Fruit fly (Drosophila melanogaster) whole organism, embryonic: Measurements from ENCODE around the gene CG44303.
A peak's percentile ranks its signal among the peaks of the same experiment; 100 is the strongest.

Experiments
- Aef1 ChIP-seq: fragments of 200-800 bp; sonication (Bioruptor generic); IDR thresholded peaks from 3 replicates; pipeline ENCODE4 v1.3.6; 2022; ENCODE audit warnings: missing biosample characterization, missing genetic modification characterization
- C15 ChIP-seq: fragments of 200-800 bp; sonication (Bioruptor generic); IDR thresholded peaks from 3 replicates; pipeline ENCODE4 v1.3.6; 2022; ENCODE audit warnings: missing biosample characterization, missing genetic modification characterization
- CG10147 ChIP-seq: fragments of 200-800 bp; sonication (Bioruptor generic); optimal IDR thresholded peaks from 2 replicates; lab custom pipeline; 2019; ENCODE audit warnings: missing biosample characterization, mild to moderate bottlenecking, missing genetic modification characterization, moderate library complexity
- CG11085 ChIP-seq: fragments of 200-800 bp; sonication (Bioruptor generic); IDR thresholded peaks from 2 replicates; pipeline ENCODE4 v1.3.6; 2022; ENCODE audit warnings: missing biosample characterization, missing genetic modification characterization
- CG11093 ChIP-seq: fragments of 200-800 bp; sonication (Bioruptor generic); IDR thresholded peaks from 3 replicates; pipeline ENCODE4 v1.3.6; 2022; ENCODE audit warnings: missing biosample characterization, missing genetic modification characterization
- CG11504 ChIP-seq: fragments of 200-800 bp; sonication (Bioruptor generic); optimal IDR thresholded peaks from 3 replicates; lab custom pipeline; 2019; ENCODE audit warnings: missing biosample characterization, mild to moderate bottlenecking, missing genetic modification characterization, moderate library complexity
- CG12659 ChIP-seq: fragments of 200-800 bp; sonication (Bioruptor generic); optimal IDR thresholded peaks from 3 replicates; lab custom pipeline; 2017; ENCODE audit warnings: mild to moderate bottlenecking, missing biosample characterization, missing genetic modification reagents, missing genetic modification characterization
- CG15514 ChIP-seq: fragments of 200-800 bp; sonication (Bioruptor generic); optimal IDR thresholded peaks from 3 replicates; lab custom pipeline; 2017; ENCODE audit warnings: missing biosample characterization, missing genetic modification characterization, mild to moderate bottlenecking, moderate library complexity, missing genetic modification reagents
- CG1602 ChIP-seq: fragments of 200-800 bp; sonication (Bioruptor generic); optimal IDR thresholded peaks from 3 replicates; lab custom pipeline; 2016; ENCODE audit warnings: missing biosample characterization, missing genetic modification characterization
- CG16779 ChIP-seq: fragments of 200-800 bp; sonication (Bioruptor generic); IDR thresholded peaks from 2 replicates; pipeline ENCODE4 v1.3.6; 2022; ENCODE audit warnings: missing biosample characterization, missing genetic modification characterization
- CG1832 ChIP-seq: fragments of 200-800 bp; sonication (Bioruptor generic); optimal IDR thresholded peaks from 2 replicates; lab custom pipeline; 2017; ENCODE audit warnings: missing biosample characterization, mild to moderate bottlenecking, missing genetic modification characterization, inconsistent platforms
- CG31365 ChIP-seq: fragments of 200-800 bp; sonication (Bioruptor generic); optimal IDR thresholded peaks from 2 replicates; lab custom pipeline; 2018; ENCODE audit warnings: missing biosample characterization, mild to moderate bottlenecking, missing genetic modification characterization
- CG34224 ChIP-seq: fragments of 200-800 bp; sonication (Bioruptor generic); IDR thresholded peaks from 3 replicates; pipeline ENCODE4 v1.3.6; 2022; ENCODE audit warnings: missing biosample characterization, missing genetic modification characterization; ENCODE audit not compliant: partially characterized antibody
- CG4360 ChIP-seq: fragments of 200-800 bp; sonication (Bioruptor generic); IDR thresholded peaks from 2 replicates; pipeline ENCODE4 v1.3.6; 2022; ENCODE audit warnings: missing biosample characterization, missing genetic modification characterization
- CG4404 ChIP-seq: fragments of 200-800 bp; sonication (Bioruptor generic); IDR thresholded peaks from 2 replicates; pipeline ENCODE4 v1.3.6; 2022; ENCODE audit warnings: missing biosample characterization, missing genetic modification characterization
- CG6272 ChIP-seq: fragments of 200-800 bp; sonication (Bioruptor generic); IDR thresholded peaks from 2 replicates; pipeline ENCODE4 v1.3.6; 2022; ENCODE audit warnings: missing biosample characterization, missing genetic modification characterization
- CG8765 ChIP-seq: fragments of 200-800 bp; sonication (Bioruptor generic); IDR thresholded peaks from 2 replicates; pipeline ENCODE4 v1.3.6; 2022; ENCODE audit warnings: missing biosample characterization, missing genetic modification characterization
- CG9932 ChIP-seq: fragments of 200-800 bp; sonication (Bioruptor generic); IDR thresholded peaks from 2 replicates; pipeline ENCODE4 v1.3.6; 2022; ENCODE audit warnings: missing biosample characterization, missing genetic modification characterization
- CoRest ChIP-seq: fragments of 200-800 bp; sonication (Bioruptor generic); optimal IDR thresholded peaks from 3 replicates; lab custom pipeline; 2018; ENCODE audit warnings: missing biosample characterization, mild to moderate bottlenecking, missing genetic modification characterization, moderate library complexity
- Dp ChIP-seq: fragments of 200-800 bp; sonication (Bioruptor generic); optimal IDR thresholded peaks from 2 replicates; lab custom pipeline; 2018; ENCODE audit warnings: missing biosample characterization, mild to moderate bottlenecking, missing genetic modification characterization, moderate library complexity
- Dref ChIP-seq: fragments of 200-800 bp; sonication (Bioruptor generic); IDR thresholded peaks from 2 replicates; pipeline ENCODE4 v1.3.6; 2022; ENCODE audit warnings: missing biosample characterization, missing genetic modification characterization
- Gug ChIP-seq: fragments of 200-800 bp; sonication (Bioruptor generic); IDR thresholded peaks from 4 replicates; pipeline ENCODE4 v1.3.6; 2022; ENCODE audit warnings: missing biosample characterization, missing genetic modification characterization
- Hmr ChIP-seq: fragments of 200-800 bp; sonication (Bioruptor generic); optimal IDR thresholded peaks from 3 replicates; lab custom pipeline; 2017; ENCODE audit warnings: mild to moderate bottlenecking, missing biosample characterization, missing genetic modification reagents, missing genetic modification characterization
- Hr51 ChIP-seq, 2 experiments: fragments of 200-800 bp; sonication (Bioruptor generic); optimal IDR thresholded peaks; 2 replicates in 1 of 2; 3 replicates in 1 of 2; lab custom pipeline; 2016 to 2018; ENCODE audit warnings: missing biosample characterization in 2 of 2, missing genetic modification characterization in 2 of 2, mild to moderate bottlenecking in 1 of 2, moderate library complexity in 1 of 2
- MBD-R2 ChIP-seq: fragments of 200-800 bp; sonication (Bioruptor generic); IDR thresholded peaks from 2 replicates; pipeline ENCODE4 v1.3.6; 2022; ENCODE audit warnings: missing biosample characterization, missing genetic modification characterization
- Max ChIP-seq: fragments of 200-800 bp; sonication (Bioruptor generic); optimal IDR thresholded peaks from 2 replicates; lab custom pipeline; 2016; ENCODE audit warnings: missing biosample characterization, mild to moderate bottlenecking, missing genetic modification characterization
- Myb ChIP-seq: fragments of 200-800 bp; sonication (Bioruptor generic); optimal IDR thresholded peaks from 2 replicates; lab custom pipeline; 2016; ENCODE audit warnings: missing biosample characterization, missing genetic modification characterization
- NC2β ChIP-seq: fragments of 200-800 bp; sonication (Bioruptor generic); optimal IDR thresholded peaks from 2 replicates; lab custom pipeline; 2016; ENCODE audit warnings: missing biosample characterization, missing genetic modification characterization
- NFAT ChIP-seq: fragments of 200-800 bp; sonication (Bioruptor generic); IDR thresholded peaks from 2 replicates; pipeline ENCODE4 v1.3.6; 2022; ENCODE audit warnings: missing biosample characterization, missing genetic modification characterization
- Nf-YB ChIP-seq: fragments of 200-800 bp; sonication (Bioruptor generic); optimal IDR thresholded peaks from 3 replicates; lab custom pipeline; 2019; ENCODE audit warnings: missing biosample characterization, mild to moderate bottlenecking, missing genetic modification characterization, moderate library complexity
- Oli ChIP-seq: fragments of 200-800 bp; sonication (Bioruptor generic); optimal IDR thresholded peaks from 2 replicates; lab custom pipeline; 2018; ENCODE audit warnings: missing biosample characterization, mild to moderate bottlenecking, missing genetic modification characterization, moderate library complexity
- Opbp ChIP-seq: fragments of 200-800 bp; sonication (Bioruptor generic); IDR thresholded peaks from 3 replicates; pipeline ENCODE4 v1.3.6; 2022; ENCODE audit warnings: missing biosample characterization, missing genetic modification characterization; ENCODE audit not compliant: partially characterized antibody
- Pdp1 ChIP-seq, 2 experiments: fragments of 200-800 bp; sonication (Bioruptor generic); optimal IDR thresholded peaks; 3 replicates each; lab custom pipeline; 2016; ENCODE audit warnings: missing biosample characterization in 2 of 2, missing genetic modification characterization in 2 of 2, mild to moderate bottlenecking in 1 of 2, moderate library complexity in 1 of 2
- Ptx1 ChIP-seq: fragments of 200-800 bp; sonication (Bioruptor generic); IDR thresholded peaks from 2 replicates; pipeline ENCODE4 v1.3.6; 2022; ENCODE audit warnings: missing biosample characterization, missing genetic modification characterization
- Rx ChIP-seq: fragments of 200-800 bp; sonication (Bioruptor generic); IDR thresholded peaks from 2 replicates; pipeline ENCODE4 v1.3.6; 2022; ENCODE audit warnings: missing biosample characterization, missing genetic modification characterization
- TFAM ChIP-seq: fragments of 200-800 bp; sonication (Bioruptor generic); optimal IDR thresholded peaks from 2 replicates; lab custom pipeline; 2017; ENCODE audit warnings: missing biosample characterization, missing genetic modification characterization, inconsistent platforms
- Xrp1 ChIP-seq: fragments of 200-800 bp; sonication (Bioruptor generic); IDR thresholded peaks from 2 replicates; pipeline ENCODE4 v1.3.6; 2022; ENCODE audit warnings: missing biosample characterization, missing genetic modification characterization
- amos ChIP-seq: fragments of 200-800 bp; sonication (Bioruptor generic); IDR thresholded peaks from 2 replicates; pipeline ENCODE4 v1.3.6; 2022; ENCODE audit warnings: missing biosample characterization, missing genetic modification characterization; ENCODE audit not compliant: partially characterized antibody
- bcd ChIP-seq: fragments of 200-800 bp; sonication (Bioruptor generic); optimal IDR thresholded peaks from 2 replicates; lab custom pipeline; 2017; ENCODE audit warnings: missing biosample characterization, mild to moderate bottlenecking, missing genetic modification characterization
- bsh ChIP-seq, 2 experiments: fragments of 200-800 bp; sonication (Bioruptor generic); optimal IDR thresholded peaks; 2 replicates each; lab custom pipeline; 2017 to 2018; ENCODE audit warnings: mild to moderate bottlenecking in 2 of 2, missing biosample characterization in 2 of 2, missing genetic modification characterization in 2 of 2, moderate library complexity in 1 of 2
- hth ChIP-seq: fragments of >200 bp; optimal IDR thresholded peaks from 2 replicates; lab custom pipeline; 2017; ENCODE audit warnings: inconsistent platforms
- mirr ChIP-seq: fragments of 200-800 bp; sonication (Bioruptor generic); optimal IDR thresholded peaks from 3 replicates; lab custom pipeline; 2018; ENCODE audit warnings: missing biosample characterization, mild to moderate bottlenecking, missing genetic modification characterization
- mld ChIP-seq: fragments of 200-800 bp; sonication (Bioruptor generic); IDR thresholded peaks from 3 replicates; pipeline ENCODE4 v1.3.6; 2022; ENCODE audit warnings: missing biosample characterization, missing genetic modification characterization; ENCODE audit not compliant: partially characterized antibody
- peb ChIP-seq: fragments of 200-800 bp; sonication (Bioruptor generic); IDR thresholded peaks from 2 replicates; pipeline ENCODE4 v1.3.6; 2022; ENCODE audit warnings: missing biosample characterization, missing genetic modification characterization
- prd ChIP-seq, 3 experiments: fragments of >200 bp in 2 of 3; fragments of 200-800 bp in 1 of 3; sonication (Bioruptor generic) in 1 of 3; optimal IDR thresholded peaks in 2 of 3; IDR thresholded peaks in 1 of 3; 2 replicates in 2 of 3; 3 replicates in 1 of 3; pipeline versions ENCODE4 v1.3.6 to Lab custom; 2017 to 2022; ENCODE audit warnings: missing biosample characterization in 1 of 3, missing genetic modification characterization in 1 of 3
- sqz ChIP-seq: fragments of 200-800 bp; sonication (Bioruptor generic); optimal IDR thresholded peaks from 3 replicates; lab custom pipeline; 2018; ENCODE audit warnings: missing biosample characterization, mild to moderate bottlenecking, missing genetic modification characterization
- tin ChIP-seq: fragments of 200-800 bp; sonication (Bioruptor generic); optimal IDR thresholded peaks from 3 replicates; lab custom pipeline; 2016; ENCODE audit warnings: missing biosample characterization, missing genetic modification characterization
- tna ChIP-seq: fragments of 200-800 bp; sonication (Bioruptor generic); IDR thresholded peaks from 2 replicates; pipeline ENCODE4 v1.3.6; 2022; ENCODE audit warnings: missing biosample characterization, missing genetic modification characterization; ENCODE audit not compliant: partially characterized antibody
- zfh2 ChIP-seq: fragments of 200-800 bp; sonication (Bioruptor generic); optimal IDR thresholded peaks from 2 replicates; lab custom pipeline; 2016; ENCODE audit warnings: missing biosample characterization, missing genetic modification characterization

The CG44303 gene

DNA sequence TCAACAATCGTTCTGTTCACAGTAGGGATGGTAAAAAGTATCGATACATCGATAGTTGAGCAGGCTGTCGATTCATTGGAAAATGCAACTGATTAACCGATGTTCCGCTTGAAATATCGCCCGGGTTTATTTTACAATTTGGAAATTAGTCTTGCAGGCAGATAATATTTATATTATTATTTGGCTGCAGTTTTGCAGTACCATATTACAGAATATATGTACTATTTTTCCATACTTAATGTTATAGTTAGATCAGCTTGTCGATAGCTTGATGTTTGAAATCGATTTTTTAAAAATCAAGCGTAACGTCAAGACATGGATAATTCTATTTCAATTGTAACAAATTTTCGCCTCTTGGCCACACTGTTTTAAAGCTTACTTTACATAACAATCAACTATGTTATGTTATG is 7.8 kb upstream of the CG44303 start, which contains the start of gene CG14442 (continued):
- TF ChIP-seq prd (optimal IDR thresholded peaks at IDR 0.05; lab: Kevin White, UChicago) (no peak), prd (GFP tag; IDR thresholded peaks at IDR 0.05; lab: Robert Waterston, UW) (peak; percentile 47; the same call in 1 of the 3 replicates), peb (GFP tag; lab: Robert Waterston, UW) (no peak), CG15514 (GFP tag; lab: Kevin White, UChicago) (peak; percentile 65), Max (peak; percentile 18), hth (lab: Kevin White, UChicago) (no peak), amos (GFP tag; lab: Robert Waterston, UW) (peak; percentile 94), CG12659 (GFP tag; lab: Kevin White, UChicago) (peak; percentile 64), Pdp1 (GFP tag; optimal IDR thresholded peaks at IDR 0.05; lab: Kevin White, UChicago) (peak; percentile 33 to 89), Nf-YB (no peak), Aef1 (GFP tag; lab: Robert Waterston, UW) (0 out of 3 replicates have a peak, but pooled peaks have one; percentile 14), C15 (GFP tag; lab: Robert Waterston, UW) (no peak), CoRest (tag; lab: Kevin White, UChicago) (peak; percentile 56), CG8765 (GFP tag; lab: Robert Waterston, UW) (no peak), CG11093 (GFP tag; lab: Robert Waterston, UW) (no peak), tin (peak; percentile 22), CG16779 (GFP tag; lab: Robert Waterston, UW) (no peak), Xrp1 (GFP tag; lab: Robert Waterston, UW) (peak; percentile 18; the same call in 1 of the 2 replicates), Rx (GFP tag; lab: Robert Waterston, UW) (no peak), CG1602 (peak; percentile 22), CG1832 (no peak), sqz (GFP tag; lab: Kevin White, UChicago) (no peak), bsh (GFP tag; optimal IDR thresholded peaks at IDR 0.05; lab: Kevin White, UChicago) (peak in 1 of 2 experiments; percentile 25), CG11504 (peak; percentile 37), Hmr (GFP tag; lab: Kevin White, UChicago) (peak; percentile 56), bcd (GFP tag; lab: Kevin White, UChicago) (no peak), MBD-R2 (GFP tag; lab: Robert Waterston, UW) (peak; percentile 8; the same call in 1 of the 2 replicates), TFAM (GFP tag; lab: Kevin White, UChicago) (no peak), CG31365 (tag; lab: Kevin White, UChicago) (no peak), zfh2 (GFP tag; lab: Kevin White, UChicago) (peak; percentile 25), NFAT (GFP tag; lab: Robert Waterston, UW) (peak; percentile 22; the same call in 1 of the 2 replicates), NC2β (GFP tag; lab: Kevin White, UChicago) (no peak), CG4360 (no peak), mld (peak; percentile 82; the same call in 2 of the 3 replicates), Ptx1 (GFP tag; lab: Robert Waterston, UW) (no peak; the same call in 1 of the 2 replicates), Oli (tag; lab: Kevin White, UChicago) (peak; percentile 25), tna (GFP tag; lab: Robert Waterston, UW) (peak; percentile 84), CG34224 (peak; percentile 90), CG10147 (peak; percentile 2), Dp (GFP tag; lab: Kevin White, UChicago) (peak; percentile 65), CG4404 (no peak), Dref (GFP tag; lab: Robert Waterston, UW) (peak; percentile 83), Opbp (peak; percentile 88; the same call in 2 of the 3 replicates), Gug (peak; percentile 34; the same call in 1 of the 4 replicates), mirr (GFP tag; lab: Kevin White, UChicago) (no peak), CG9932 (peak; percentile 72), Myb (GFP tag; lab: Kevin White, UChicago) (peak; percentile 67), CG6272 (GFP tag; lab: Robert Waterston, UW) (no peak), CG11085 (GFP tag; lab: Robert Waterston, UW) (no peak), Hr51 (GFP tag; optimal IDR thresholded peaks at IDR 0.05; lab: Kevin White, UChicago) (peak; percentile 21 to 29)
